Worm (Caenorhabditis elegans) whole organism, late embryonic: ENCODE results near the gene C28H8.3.

Experiments used
- ceh-14 ChIP-seq: sonication (generic microtip); optimal IDR thresholded peaks from 2 replicates; lab custom pipeline; 2016; ENCODE audit warnings: missing genotype, missing genetic modification characterization, missing compliant biosample characterization
- ceh-18 ChIP-seq: sonication (generic microtip); optimal IDR thresholded peaks from 2 replicates; lab custom pipeline; 2016; ENCODE audit warnings: missing genetic modification characterization, missing compliant biosample characterization
- fax-1 ChIP-seq: sonication (generic microtip); optimal IDR thresholded peaks from 2 replicates; lab custom pipeline; 2016; ENCODE audit warnings: missing genotype, missing genetic modification characterization, missing compliant biosample characterization
- gmeb-2 ChIP-seq: sonication (generic microtip); optimal IDR thresholded peaks from 2 replicates; lab custom pipeline; 2016; ENCODE audit warnings: missing genetic modification characterization, inconsistent platforms, missing compliant biosample characterization
- lim-6 ChIP-seq: sonication (generic microtip); optimal IDR thresholded peaks from 2 replicates; lab custom pipeline; 2016; ENCODE audit warnings: missing genetic modification characterization, missing compliant biosample characterization
- nfya-1 ChIP-seq: sonication (generic microtip); optimal IDR thresholded peaks from 2 replicates; lab custom pipeline; 2017; ENCODE audit warnings: missing genetic modification characterization, mild to moderate bottlenecking, missing compliant biosample characterization, antibody characterized with exemption, moderate library complexity
- odd-2 ChIP-seq: sonication (generic microtip); optimal IDR thresholded peaks from 2 replicates; lab custom pipeline; 2017; ENCODE audit warnings: antibody characterized with exemption, mild to moderate bottlenecking, missing genetic modification characterization, missing compliant biosample characterization
- rnt-1 ChIP-seq: sonication (generic microtip); optimal IDR thresholded peaks from 2 replicates; lab custom pipeline; 2016; ENCODE audit warnings: missing genetic modification characterization, missing compliant biosample characterization
- unc-86 ChIP-seq: sonication (generic microtip); optimal IDR thresholded peaks from 2 replicates; lab custom pipeline; 2016; ENCODE audit warnings: missing genetic modification characterization, missing compliant biosample characterization

ce11 chrIII:5939453-5940296, 31.2 kb downstream of the C28H8.3 start, which contains the start of gene ubq-1:
- TF ChIP-seq nfya-1 (tag; lab: Kevin White, UChicago) (no peak), ceh-18 (tag; lab: Kevin White, UChicago) (no peak), gmeb-2 (tag; lab: Kevin White, UChicago) (no peak), rnt-1 (no peak), odd-2 (no peak), lim-6 (no peak), unc-86 (no peak), ceh-14 (no peak), fax-1 (tag; lab: Kevin White, UChicago) (no peak)
